Worm (Caenorhabditis elegans): Measurements from ENCODE around the gene C18A11.4.

C18A11.4 gene

ce11 chrX:8029080-8029479, 16.2 kb upstream of the C18A11.4 start, which contains the start of gene C34D10.1 (continued):
- TF ChIP-seq ztf-11 (tag; optimal IDR thresholded peaks at IDR 0.05) (no peak), Y75B8A.6 (GFP tag; IDR thresholded peaks at IDR 0.05) (no peak), sdz-12 (GFP tag; optimal IDR thresholded peaks at IDR 0.05) (no peak), arid-1 (GFP tag; conservative IDR thresholded peaks at IDR 0.05) (no peak; the same call in 1 of the 2 replicates), D1046.2 (GFP tag; IDR thresholded peaks at IDR 0.05) (no peak), F26F4.8 (GFP tag; conservative IDR thresholded peaks at IDR 0.05) (no peak), unc-39 (tag; optimal IDR thresholded peaks at IDR 0.05) (no peak), mxl-2 (GFP tag; conservative IDR thresholded peaks at IDR 0.05) (no peak), hlh-11 (tag; optimal IDR thresholded peaks at IDR 0.05) (peak; percentile 88), Y5F2A.4 (GFP tag; optimal IDR thresholded peaks at IDR 0.05) (no peak), dve-1 (tag; optimal IDR thresholded peaks at IDR 0.05; ENCODE audit: insufficient read depth) (peak; percentile 64), nhr-111 (GFP tag; optimal IDR thresholded peaks at IDR 0.05) (no peak), dmd-6 (GFP tag; IDR thresholded peaks at IDR 0.05) (peak; percentile 52), zip-2 (tag; optimal IDR thresholded peaks at IDR 0.05) (no peak), madf-9 (GFP tag; conservative IDR thresholded peaks at IDR 0.05) (no peak), skn-1 (tag; optimal IDR thresholded peaks at IDR 0.05) (no peak), lin-38 (GFP tag; IDR thresholded peaks at IDR 0.05) (no peak), egl-43 (GFP tag; IDR thresholded peaks at IDR 0.05) (no peak), hmg-1.1 (GFP tag; IDR thresholded peaks at IDR 0.05) (peak; percentile 78), fos-1 (tag; optimal IDR thresholded peaks at IDR 0.05) (no peak), zfp-2 (tag; optimal IDR thresholded peaks at IDR 0.05) (no peak), duxl-1 (tag; optimal IDR thresholded peaks at IDR 0.05; ENCODE audit: poor library complexity) (no peak), dmd-9 (GFP tag; IDR thresholded peaks at IDR 0.05) (0 out of 2 replicates have a peak, but pooled peaks have one; percentile 11), ZK337.2 (GFP tag; IDR thresholded peaks at IDR 0.05) (no peak), daf-8 (GFP tag; IDR thresholded peaks at IDR 0.05) (no peak), ztf-7 (tag; optimal IDR thresholded peaks at IDR 0.05) (no peak)

ce11 chrX:8030032-8030431, 15.3 kb upstream of the C18A11.4 start:
- no peak for TF ChIP-seq zfp-2 (tag; optimal IDR thresholded peaks at IDR 0.05)
- no peak for TF ChIP-seq duxl-1 (tag; optimal IDR thresholded peaks at IDR 0.05; ENCODE audit: poor library complexity)
- TF ChIP-seq madf-9 (GFP tag; conservative IDR thresholded peaks at IDR 0.05) = no peak
- TF ChIP-seq ceh-62 (tag; optimal IDR thresholded peaks at IDR 0.05) = no peak
- no peak for TF ChIP-seq pqm-1 (tag; optimal IDR thresholded peaks at IDR 0.05)
- TF ChIP-seq lim-7 (GFP tag; IDR thresholded peaks at IDR 0.05) = no peak
- TF ChIP-seq nhr-42 (GFP tag; IDR thresholded peaks at IDR 0.05) = no peak
- TF ChIP-seq Y5F2A.4 (GFP tag; optimal IDR thresholded peaks at IDR 0.05) = no peak
- no peak for TF ChIP-seq Y105C5A.15 (GFP tag; IDR thresholded peaks at IDR 0.05)
- TF ChIP-seq aha-1 (tag) = peak; percentile 32
- no peak for TF ChIP-seq unc-39 (tag; optimal IDR thresholded peaks at IDR 0.05)
- no peak for TF ChIP-seq nhr-11 (tag; optimal IDR thresholded peaks at IDR 0.05)
- no peak for TF ChIP-seq F44E2.7 (GFP tag; IDR thresholded peaks at IDR 0.05)
- TF ChIP-seq nhr-102 (tag; optimal IDR thresholded peaks at IDR 0.05) = no peak
- peak in 1 of 2 experiments; percentile 68 for TF ChIP-seq unc-62 (GFP tag; optimal IDR thresholded peaks at IDR 0.05 in 1 of 2)
- TF ChIP-seq unc-62 (tag; optimal IDR thresholded peaks at IDR 0.05) = no peak
- no peak for TF ChIP-seq egl-43 (GFP tag; IDR thresholded peaks at IDR 0.05)
- no peak for TF ChIP-seq F49E8.2 (tag; optimal IDR thresholded peaks at IDR 0.05; ENCODE audit: borderline replicate concordance)

ce11 chrX:8036219-8036883, 9.0 kb upstream of the C18A11.4 start:
- TF ChIP-seq ceh-62 (tag; optimal IDR thresholded peaks at IDR 0.05) (peak; percentile 5), F37D6.2 (tag; optimal IDR thresholded peaks at IDR 0.05) (peak; percentile 99), zfp-3 (GFP tag; conservative IDR thresholded peaks at IDR 0.05) (peak; percentile 94), lsy-2 (tag; optimal IDR thresholded peaks at IDR 0.05) (peak; percentile 96 to 97), nhr-28 (tag; optimal IDR thresholded peaks at IDR 0.05) (peak; percentile 88), spr-3 (GFP tag; optimal IDR thresholded peaks at IDR 0.05) (peak; percentile 96), nhr-11 (tag; optimal IDR thresholded peaks at IDR 0.05) (peak; percentile 97), snpc-1.2 (GFP tag; IDR thresholded peaks at IDR 0.05) (peak; percentile 83), nhr-42 (GFP tag; IDR thresholded peaks at IDR 0.05) (peak; percentile 98), Y75B8A.6 (GFP tag; IDR thresholded peaks at IDR 0.05) (peak; percentile 52; the same call in 1 of the 2 replicates), T20F7.1 (GFP tag; optimal IDR thresholded peaks at IDR 0.05) (peak; percentile 92), unc-62 (GFP tag; optimal IDR thresholded peaks at IDR 0.05 in 1 of 2) (peak; percentile 84 to 99), unc-62 (tag; optimal IDR thresholded peaks at IDR 0.05) (peak; percentile 84), R02D3.7 (tag; optimal IDR thresholded peaks at IDR 0.05) (peak; percentile 9), F26F4.8 (GFP tag; conservative IDR thresholded peaks at IDR 0.05) (peak; percentile 70; the same call in 1 of the 2 replicates), dmd-6 (GFP tag; IDR thresholded peaks at IDR 0.05) (peak; percentile 96), hlh-11 (tag; optimal IDR thresholded peaks at IDR 0.05) (peak; percentile 98), F10B5.3 (tag; optimal IDR thresholded peaks at IDR 0.05) (peak; percentile 96), nhr-77 (tag; optimal IDR thresholded peaks at IDR 0.05) (peak; percentile 100)

All from whole organism, L4 larva.